Fruit fly (Drosophila melanogaster) whole organism, embryonic: Measurements from ENCODE around the gene Pfas.
A peak's percentile ranks its signal among the peaks of the same experiment; 100 is the strongest.

Source experiments
- Bdp1 ChIP-seq: fragments of 200-800 bp; sonication (Bioruptor generic); optimal IDR thresholded peaks from 3 replicates; lab custom pipeline; 2016; ENCODE audit warnings: missing biosample characterization, missing genetic modification characterization
- Blimp-1 ChIP-seq: fragments of 200-800 bp; sonication (Bioruptor generic); optimal IDR thresholded peaks from 3 replicates; lab custom pipeline; 2018; ENCODE audit warnings: missing biosample characterization, missing genetic modification characterization, mild to moderate bottlenecking, moderate library complexity, missing genetic modification reagents
- C15 ChIP-seq: fragments of 200-800 bp; sonication (Bioruptor generic); IDR thresholded peaks from 3 replicates; pipeline ENCODE4 v1.3.6; 2022; ENCODE audit warnings: missing biosample characterization, missing genetic modification characterization
- CG10267 ChIP-seq: fragments of 200-800 bp; sonication (Bioruptor generic); optimal IDR thresholded peaks from 2 replicates; lab custom pipeline; 2018; ENCODE audit warnings: missing biosample characterization, mild to moderate bottlenecking, missing genetic modification characterization, moderate library complexity
- CG10366 ChIP-seq: fragments of 200-800 bp; sonication (Bioruptor generic); IDR thresholded peaks from 2 replicates; pipeline ENCODE4 v1.3.6; 2022; ENCODE audit warnings: missing biosample characterization, missing genetic modification characterization
- CG11695 ChIP-seq: fragments of 200-800 bp; sonication (Bioruptor generic); IDR thresholded peaks from 3 replicates; pipeline ENCODE4 v1.3.6; 2022; ENCODE audit warnings: missing biosample characterization, missing genetic modification characterization
- CG11723 ChIP-seq: fragments of 200-800 bp; sonication (Bioruptor generic); optimal IDR thresholded peaks from 2 replicates; lab custom pipeline; 2017; ENCODE audit warnings: missing biosample characterization, mild to moderate bottlenecking, missing genetic modification characterization
- CG12219 ChIP-seq: fragments of 200-800 bp; sonication (Bioruptor generic); optimal IDR thresholded peaks from 3 replicates; lab custom pipeline; 2018; ENCODE audit warnings: missing biosample characterization, mild to moderate bottlenecking, missing genetic modification characterization
- CG12299 ChIP-seq: fragments of 200-800 bp; sonication (Bioruptor generic); optimal IDR thresholded peaks from 2 replicates; lab custom pipeline; 2018; ENCODE audit warnings: missing biosample characterization, mild to moderate bottlenecking, missing genetic modification characterization
- CG13775 ChIP-seq: fragments of 200-800 bp; sonication (Bioruptor generic); optimal IDR thresholded peaks from 3 replicates; lab custom pipeline; 2017; ENCODE audit warnings: missing biosample characterization, mild to moderate bottlenecking, missing genetic modification characterization
- CG14014 ChIP-seq: fragments of 200-800 bp; sonication (Bioruptor generic); IDR thresholded peaks from 2 replicates; pipeline ENCODE4 v1.3.6; 2022; ENCODE audit warnings: missing biosample characterization, missing genetic modification characterization
- CG1529 ChIP-seq: fragments of 200-800 bp; sonication (Bioruptor generic); optimal IDR thresholded peaks from 3 replicates; lab custom pipeline; 2018; ENCODE audit warnings: missing biosample characterization, missing genetic modification characterization
- CG15514 ChIP-seq: fragments of 200-800 bp; sonication (Bioruptor generic); optimal IDR thresholded peaks from 3 replicates; lab custom pipeline; 2017; ENCODE audit warnings: missing biosample characterization, missing genetic modification characterization, mild to moderate bottlenecking, moderate library complexity, missing genetic modification reagents
- CG15601 ChIP-seq: fragments of 200-800 bp; sonication (Bioruptor generic); optimal IDR thresholded peaks from 3 replicates; lab custom pipeline; 2019; ENCODE audit warnings: missing biosample characterization, mild to moderate bottlenecking, missing genetic modification characterization, moderate library complexity
- CG17359 ChIP-seq: fragments of 200-800 bp; sonication (Bioruptor generic); optimal IDR thresholded peaks from 3 replicates; lab custom pipeline; 2018; ENCODE audit warnings: missing biosample characterization, mild to moderate bottlenecking, missing genetic modification characterization, moderate library complexity
- CG2129 ChIP-seq: fragments of 200-800 bp; sonication (Bioruptor generic); IDR thresholded peaks from 2 replicates; pipeline ENCODE4 v1.3.6; 2022; ENCODE audit warnings: missing biosample characterization, missing genetic modification characterization; ENCODE audit not compliant: partially characterized antibody
- CG31441 ChIP-seq: fragments of 200-800 bp; sonication (Bioruptor generic); IDR thresholded peaks from 2 replicates; pipeline ENCODE4 v1.3.6; 2022; ENCODE audit warnings: missing biosample characterization, missing genetic modification characterization
- CG3726 ChIP-seq: fragments of 200-800 bp; sonication (Bioruptor generic); IDR thresholded peaks from 3 replicates; pipeline ENCODE4, ENCODE4 v1.3.6; 2022; ENCODE audit warnings: missing biosample characterization, missing genetic modification characterization
- CG4328 ChIP-seq: fragments of 200-800 bp; sonication (Bioruptor generic); optimal IDR thresholded peaks from 3 replicates; lab custom pipeline; 2017; ENCODE audit warnings: missing biosample characterization, missing genetic modification reagents, missing genetic modification characterization
- CG4617 ChIP-seq: fragments of 200-800 bp; sonication (Bioruptor generic); optimal IDR thresholded peaks from 3 replicates; lab custom pipeline; 2016; ENCODE audit warnings: missing biosample characterization, missing genetic modification characterization, borderline replicate concordance
- CG6765 ChIP-seq: fragments of 200-800 bp; sonication (Bioruptor generic); optimal IDR thresholded peaks from 3 replicates; lab custom pipeline; 2017; ENCODE audit warnings: missing biosample characterization, mild to moderate bottlenecking, missing genetic modification characterization
- CG6854 ChIP-seq: fragments of 200-800 bp; sonication (Bioruptor generic); optimal IDR thresholded peaks from 3 replicates; lab custom pipeline; 2017; ENCODE audit warnings: missing biosample characterization, mild to moderate bottlenecking, missing genetic modification characterization
- CG9609 ChIP-seq: fragments of 200-800 bp; sonication (Bioruptor generic); optimal IDR thresholded peaks from 3 replicates; lab custom pipeline; 2016; ENCODE audit warnings: missing biosample characterization, missing genetic modification characterization
- CG9727 ChIP-seq: fragments of 200-800 bp; sonication (Bioruptor generic); optimal IDR thresholded peaks from 3 replicates; lab custom pipeline; 2017; ENCODE audit warnings: missing biosample characterization, mild to moderate bottlenecking, missing genetic modification characterization
- D ChIP-seq, 2 experiments: fragments of 200-800 bp in 1 of 2; fragments of >200 bp in 1 of 2; sonication (Bioruptor generic) in 1 of 2; optimal IDR thresholded peaks; 2 replicates in 1 of 2; 3 replicates in 1 of 2; lab custom pipeline; 2017; ENCODE audit warnings: mild to moderate bottlenecking in 1 of 2, missing biosample characterization in 1 of 2, missing genetic modification characterization in 1 of 2, missing genetic modification reagents in 1 of 2
- Fer2 ChIP-seq: fragments of 200-800 bp; sonication (Bioruptor generic); optimal IDR thresholded peaks from 2 replicates; lab custom pipeline; 2018; ENCODE audit warnings: missing biosample characterization, mild to moderate bottlenecking, missing genetic modification characterization, moderate library complexity
- GATAe ChIP-seq: fragments of 200-800 bp; sonication (Bioruptor generic); conservative IDR thresholded peaks from 2 replicates; pipeline ENCODE4 v1.3.6; 2022; ENCODE audit warnings: missing biosample characterization, missing genetic modification characterization
- HmgD ChIP-seq: fragments of 200-800 bp; sonication (Bioruptor generic); optimal IDR thresholded peaks from 3 replicates; lab custom pipeline; 2016; ENCODE audit warnings: missing biosample characterization, missing genetic modification characterization
- Hmr ChIP-seq: fragments of 200-800 bp; sonication (Bioruptor generic); optimal IDR thresholded peaks from 3 replicates; lab custom pipeline; 2017; ENCODE audit warnings: mild to moderate bottlenecking, missing biosample characterization, missing genetic modification reagents, missing genetic modification characterization
- Optix ChIP-seq: fragments of 200-800 bp; sonication (Bioruptor generic); IDR thresholded peaks from 3 replicates; pipeline ENCODE4 v1.3.6; 2022; ENCODE audit warnings: missing biosample characterization, missing genetic modification characterization
- Taf1 ChIP-seq: fragments of 200-800 bp; sonication (Bioruptor generic); IDR thresholded peaks from 2 replicates; pipeline ENCODE4 v1.3.6; 2022; ENCODE audit warnings: missing biosample characterization, missing genetic modification characterization
- Tbp ChIP-seq: fragments of >200 bp; optimal IDR thresholded peaks from 2 replicates; lab custom pipeline; 2018; ENCODE audit warnings: missing biosample characterization, missing genetic modification characterization
- az2 ChIP-seq: fragments of 200-800 bp; sonication (Bioruptor generic); optimal IDR thresholded peaks from 3 replicates; lab custom pipeline; 2016; ENCODE audit warnings: missing biosample characterization, missing genetic modification characterization
- bbx ChIP-seq: fragments of 200-800 bp; sonication (Bioruptor generic); IDR thresholded peaks from 2 replicates; pipeline ENCODE4 v1.3.6; 2022; ENCODE audit warnings: missing biosample characterization, missing genetic modification characterization; ENCODE audit not compliant: partially characterized antibody
- btn ChIP-seq: fragments of 200-800 bp; sonication (Bioruptor generic); optimal IDR thresholded peaks from 2 replicates; lab custom pipeline; 2016; ENCODE audit warnings: missing biosample characterization, missing genetic modification characterization
- chm ChIP-seq: fragments of 200-800 bp; sonication (Bioruptor generic); IDR thresholded peaks from 2 replicates; pipeline ENCODE4 v1.3.6; 2022; ENCODE audit warnings: missing biosample characterization, missing genetic modification characterization
- crc ChIP-seq: fragments of 200-800 bp; sonication (Bioruptor generic); optimal IDR thresholded peaks from 2 replicates; lab custom pipeline; 2016; ENCODE audit warnings: missing biosample characterization, missing genetic modification characterization
- dan ChIP-seq: fragments of 200-800 bp; sonication (Bioruptor generic); IDR thresholded peaks from 2 replicates; pipeline ENCODE4 v1.3.6; 2022; ENCODE audit warnings: missing biosample characterization, missing genetic modification characterization
- en ChIP-seq: fragments of 200-800 bp; sonication (Bioruptor generic); optimal IDR thresholded peaks from 2 replicates; lab custom pipeline; 2016; ENCODE audit warnings: missing biosample characterization, missing genetic modification characterization
- fd96Cb ChIP-seq: fragments of 200-800 bp; sonication (Bioruptor generic); optimal IDR thresholded peaks from 2 replicates; lab custom pipeline; 2018; ENCODE audit warnings: missing biosample characterization, mild to moderate bottlenecking, missing genetic modification characterization, moderate library complexity
- gcm2 ChIP-seq: fragments of 200-800 bp; sonication (Bioruptor generic); optimal IDR thresholded peaks from 2 replicates; lab custom pipeline; 2016; ENCODE audit warnings: missing biosample characterization, missing genetic modification characterization
- gt ChIP-seq: fragments of 200-800 bp; sonication (Bioruptor generic); IDR thresholded peaks from 2 replicates; pipeline ENCODE4 v1.3.6; 2022; ENCODE audit warnings: missing biosample characterization, missing genetic modification characterization
- lola ChIP-seq, 3 experiments: fragments of >200 bp in 2 of 3; fragments of 200-800 bp in 1 of 3; sonication (Bioruptor generic) in 1 of 3; optimal IDR thresholded peaks; 2 replicates each; lab custom pipeline; 2017 to 2019; ENCODE audit warnings: missing biosample characterization in 3 of 3, missing genetic modification characterization in 3 of 3, mild to moderate bottlenecking in 1 of 3, moderate library complexity in 1 of 3
- mld ChIP-seq: fragments of 200-800 bp; sonication (Bioruptor generic); IDR thresholded peaks from 3 replicates; pipeline ENCODE4 v1.3.6; 2022; ENCODE audit warnings: missing biosample characterization, missing genetic modification characterization; ENCODE audit not compliant: partially characterized antibody
- pros ChIP-seq: fragments of 200-800 bp; sonication (Bioruptor generic); optimal IDR thresholded peaks from 3 replicates; lab custom pipeline; 2019; ENCODE audit warnings: missing biosample characterization, mild to moderate bottlenecking, missing genetic modification characterization, moderate library complexity
- repo ChIP-seq: fragments of 200-800 bp; sonication (Bioruptor generic); optimal IDR thresholded peaks from 2 replicates; lab custom pipeline; 2016; ENCODE audit warnings: missing biosample characterization, missing genetic modification characterization
- sisA ChIP-seq: fragments of 200-800 bp; sonication (Bioruptor generic); IDR thresholded peaks from 2 replicates; pipeline ENCODE4 v1.3.6; 2022; ENCODE audit warnings: missing biosample characterization, missing genetic modification characterization
- sr ChIP-seq: fragments of 200-800 bp; sonication (Bioruptor generic); IDR thresholded peaks from 3 replicates; pipeline ENCODE4 v1.3.6; 2022; ENCODE audit warnings: missing biosample characterization, missing genetic modification characterization
- tna ChIP-seq: fragments of 200-800 bp; sonication (Bioruptor generic); IDR thresholded peaks from 2 replicates; pipeline ENCODE4 v1.3.6; 2022; ENCODE audit warnings: missing biosample characterization, missing genetic modification characterization; ENCODE audit not compliant: partially characterized antibody

Gene Pfas

dm6 chr2L:6051212-6051621 lies 5.4 kb upstream of the Pfas start (continued):
- TF ChIP-seq D (optimal IDR thresholded peaks at IDR 0.05; lab: Kevin White, UChicago) (no peak), D (GFP tag; optimal IDR thresholded peaks at IDR 0.05; lab: Kevin White, UChicago) (peak; percentile 93), CG17359 (tag; lab: Kevin White, UChicago) (peak; percentile 97), Hmr (GFP tag; lab: Kevin White, UChicago) (peak; percentile 98), CG4617 (GFP tag; lab: Kevin White, UChicago) (peak; percentile 57), mld (no peak), HmgD (GFP tag; lab: Kevin White, UChicago) (peak; percentile 69), CG2129 (no peak), CG13775 (GFP tag; lab: Kevin White, UChicago) (peak; percentile 95), C15 (peak; percentile 82; the same call in 1 of the 3 replicates), CG15601 (tag; lab: Kevin White, UChicago) (peak; percentile 94), chm (GFP tag; lab: Robert Waterston, UW) (peak; percentile 97), tna (GFP tag; lab: Robert Waterston, UW) (no peak), sr (GFP tag; lab: Robert Waterston, UW) (peak; percentile 75; the same call in 2 of the 3 replicates), Bdp1 (peak; percentile 85), CG12299 (peak; percentile 97), Tbp (GFP tag; lab: Kevin White, UChicago) (no peak), CG9727 (GFP tag; lab: Kevin White, UChicago) (peak; percentile 98), CG3726 (GFP tag; lab: Robert Waterston, UW) (peak; percentile 84; the same call in 2 of the 3 replicates), CG12219 (GFP tag; lab: Kevin White, UChicago) (peak; percentile 99), fd96Cb (tag; lab: Kevin White, UChicago) (peak; percentile 90), sisA (GFP tag; lab: Robert Waterston, UW) (peak; percentile 76), CG15514 (GFP tag; lab: Kevin White, UChicago) (peak; percentile 93), CG1529 (GFP tag; lab: Kevin White, UChicago) (peak; percentile 92), az2 (GFP tag; lab: Kevin White, UChicago) (peak; percentile 93), CG11723 (GFP tag; lab: Kevin White, UChicago) (peak; percentile 95), Taf1 (GFP tag; lab: Robert Waterston, UW) (peak; percentile 84), bbx (GFP tag; lab: Robert Waterston, UW) (no peak), CG14014 (peak; percentile 96), pros (GFP tag; lab: Kevin White, UChicago) (peak; percentile 85), en (GFP tag; lab: Kevin White, UChicago) (peak; percentile 91), CG10267 (tag; lab: Kevin White, UChicago) (peak; percentile 95), CG6854 (GFP tag; lab: Kevin White, UChicago) (peak; percentile 97), crc (peak; percentile 90), dan (no peak), btn (GFP tag; lab: Kevin White, UChicago) (peak; percentile 94), CG6765 (peak; percentile 96), Blimp-1 (GFP tag; lab: Kevin White, UChicago) (peak; percentile 96), Fer2 (tag; lab: Kevin White, UChicago) (peak; percentile 91), CG31441 (GFP tag; lab: Robert Waterston, UW) (peak; percentile 96), CG4328 (peak; percentile 95), lola (GFP tag; optimal IDR thresholded peaks at IDR 0.05; lab: Kevin White, UChicago) (peak in 1 of 3 experiments; percentile 95), gcm2 (GFP tag; lab: Kevin White, UChicago) (peak; percentile 81), CG9609 (GFP tag; lab: Kevin White, UChicago) (peak; percentile 88), repo (GFP tag; lab: Kevin White, UChicago) (peak; percentile 95), CG11695 (GFP tag; lab: Robert Waterston, UW) (peak; percentile 97), CG10366 (GFP tag; lab: Robert Waterston, UW) (peak; percentile 95), GATAe (GFP tag; lab: Robert Waterston, UW) (peak; percentile 33; the same call in 1 of the 2 replicates), Optix (GFP tag; lab: Robert Waterston, UW) (peak; percentile 91), gt (GFP tag; lab: Robert Waterston, UW) (peak; percentile 66; the same call in 1 of the 2 replicates)
